Fruit fly (Drosophila melanogaster) whole organism, pupa: ENCODE measurements around the gene Rab26.

ENCODE experiments used
- CG9948 ChIP-seq: fragments of 200-800 bp; sonication (Bioruptor generic); optimal IDR thresholded peaks from 2 replicates; lab custom pipeline; 2018; ENCODE audit warnings: missing biosample characterization, mild to moderate bottlenecking, missing genetic modification characterization, moderate library complexity
- EcR ChIP-seq: fragments of 200-800 bp; sonication (Bioruptor generic); optimal IDR thresholded peaks from 3 replicates; lab custom pipeline; 2019; ENCODE audit warnings: missing biosample characterization, missing genetic modification characterization, mild to moderate bottlenecking, moderate library complexity, missing genetic modification reagents

dm6 chr3L:21281706-21282105 is 36.9 kb upstream of the Rab26 start:
- TF ChIP-seq EcR (GFP tag; lab: Kevin White, UChicago) (no peak), CG9948 (no peak)
